Fruit fly (Drosophila melanogaster) whole organism, embryonic: Measurements from ENCODE around the gene CG10011.

Experiments
- Awh ChIP-seq: fragments of 200-800 bp; sonication (Bioruptor generic); IDR thresholded peaks from 2 replicates; pipeline ENCODE4, ENCODE4 v1.3.6; 2022; ENCODE audit warnings: missing biosample characterization, missing genetic modification characterization
- CG10209 ChIP-seq: fragments of 200-800 bp; sonication (Bioruptor generic); optimal IDR thresholded peaks from 3 replicates; lab custom pipeline; 2017; ENCODE audit warnings: missing biosample characterization, mild to moderate bottlenecking, missing genetic modification characterization, missing genetic modification reagents
- CG10274 ChIP-seq: fragments of 200-800 bp; sonication (Bioruptor generic); optimal IDR thresholded peaks from 3 replicates; lab custom pipeline; 2017; ENCODE audit warnings: missing biosample characterization, mild to moderate bottlenecking, missing genetic modification characterization
- CG10654 ChIP-seq: fragments of 200-800 bp; sonication (Bioruptor generic); optimal IDR thresholded peaks from 2 replicates; lab custom pipeline; 2016; ENCODE audit warnings: missing biosample characterization, missing genetic modification characterization
- CG11695 ChIP-seq: fragments of 200-800 bp; sonication (Bioruptor generic); IDR thresholded peaks from 3 replicates; pipeline ENCODE4 v1.3.6; 2022; ENCODE audit warnings: missing biosample characterization, missing genetic modification characterization
- CG12104 ChIP-seq: fragments of 200-800 bp; sonication (Bioruptor generic); optimal IDR thresholded peaks from 3 replicates; lab custom pipeline; 2016; ENCODE audit warnings: missing biosample characterization, missing genetic modification characterization
- CG12299 ChIP-seq: fragments of 200-800 bp; sonication (Bioruptor generic); optimal IDR thresholded peaks from 2 replicates; lab custom pipeline; 2018; ENCODE audit warnings: missing biosample characterization, mild to moderate bottlenecking, missing genetic modification characterization
- CG1603 ChIP-seq: fragments of 200-800 bp; sonication (Bioruptor generic); optimal IDR thresholded peaks from 2 replicates; lab custom pipeline; 2019; ENCODE audit warnings: missing biosample characterization, mild to moderate bottlenecking, missing genetic modification characterization, moderate library complexity
- CG16779 ChIP-seq: fragments of 200-800 bp; sonication (Bioruptor generic); IDR thresholded peaks from 2 replicates; pipeline ENCODE4 v1.3.6; 2022; ENCODE audit warnings: missing biosample characterization, missing genetic modification characterization
- CG2889 ChIP-seq: fragments of 200-800 bp; sonication (Bioruptor generic); IDR thresholded peaks from 3 replicates; pipeline ENCODE4 v1.3.6; 2022; ENCODE audit warnings: missing biosample characterization, missing genetic modification characterization
- CG31365 ChIP-seq: fragments of 200-800 bp; sonication (Bioruptor generic); optimal IDR thresholded peaks from 2 replicates; lab custom pipeline; 2018; ENCODE audit warnings: missing biosample characterization, mild to moderate bottlenecking, missing genetic modification characterization
- CG32532 ChIP-seq: fragments of 200-800 bp; sonication (Bioruptor generic); IDR thresholded peaks from 2 replicates; pipeline ENCODE4 v1.3.6; 2022; ENCODE audit warnings: missing biosample characterization, missing genetic modification characterization
- CG6175 ChIP-seq: fragments of 200-800 bp; sonication (Bioruptor generic); IDR thresholded peaks from 3 replicates; pipeline ENCODE4 v1.3.6; 2022; ENCODE audit warnings: missing biosample characterization, missing genetic modification characterization
- CG7372 ChIP-seq: fragments of 200-800 bp; sonication (Bioruptor generic); IDR thresholded peaks from 2 replicates; pipeline ENCODE4 v1.3.6; 2022; ENCODE audit warnings: missing biosample characterization, missing genetic modification characterization
- CG7745 ChIP-seq: fragments of 200-800 bp; sonication (Bioruptor generic); optimal IDR thresholded peaks from 2 replicates; lab custom pipeline; 2018; ENCODE audit warnings: missing biosample characterization, mild to moderate bottlenecking, missing genetic modification characterization, moderate library complexity
- CG8765 ChIP-seq: fragments of 200-800 bp; sonication (Bioruptor generic); IDR thresholded peaks from 2 replicates; pipeline ENCODE4 v1.3.6; 2022; ENCODE audit warnings: missing biosample characterization, missing genetic modification characterization
- CrebB ChIP-seq: fragments of 200-800 bp; sonication (Bioruptor generic); optimal IDR thresholded peaks from 3 replicates; lab custom pipeline; 2018; ENCODE audit warnings: missing biosample characterization, mild to moderate bottlenecking, missing genetic modification characterization
- ERR ChIP-seq: fragments of 200-800 bp; sonication (Bioruptor generic); optimal IDR thresholded peaks from 2 replicates; lab custom pipeline; 2016; ENCODE audit warnings: missing biosample characterization, missing genetic modification characterization
- H15 ChIP-seq: fragments of 200-800 bp; sonication (Bioruptor generic); IDR thresholded peaks from 3 replicates; pipeline ENCODE4 v1.3.6; 2022; ENCODE audit warnings: missing biosample characterization, missing genetic modification characterization
- Hand ChIP-seq: fragments of 200-800 bp; sonication (Bioruptor generic); optimal IDR thresholded peaks from 2 replicates; lab custom pipeline; 2017; ENCODE audit warnings: mild to moderate bottlenecking, missing biosample characterization, missing genetic modification reagents, missing genetic modification characterization
- HmgZ ChIP-seq: fragments of 200-800 bp; sonication (Bioruptor generic); optimal IDR thresholded peaks from 2 replicates; lab custom pipeline; 2018; ENCODE audit warnings: missing biosample characterization, mild to moderate bottlenecking, missing genetic modification characterization
- NC2α ChIP-seq: fragments of 200-800 bp; sonication (Bioruptor generic); optimal IDR thresholded peaks from 2 replicates; lab custom pipeline; 2016; ENCODE audit warnings: missing biosample characterization, missing genetic modification characterization
- Nf-YA ChIP-seq: fragments of 200-800 bp; sonication (Bioruptor generic); IDR thresholded peaks from 2 replicates; pipeline ENCODE4 v1.3.6; 2022; ENCODE audit warnings: missing biosample characterization, missing genetic modification characterization
- Opbp ChIP-seq: fragments of 200-800 bp; sonication (Bioruptor generic); IDR thresholded peaks from 3 replicates; pipeline ENCODE4 v1.3.6; 2022; ENCODE audit warnings: missing biosample characterization, missing genetic modification characterization; ENCODE audit not compliant: partially characterized antibody
- Sin3A ChIP-seq: fragments of >200 bp; optimal IDR thresholded peaks from 2 replicates; lab custom pipeline; 2018
- Sox100B ChIP-seq: fragments of 200-800 bp; sonication (Bioruptor generic); optimal IDR thresholded peaks from 3 replicates; lab custom pipeline; 2018; ENCODE audit warnings: missing biosample characterization, mild to moderate bottlenecking, missing genetic modification characterization
- Sry-δ ChIP-seq: fragments of 200-800 bp; sonication (Bioruptor generic); optimal IDR thresholded peaks from 2 replicates; lab custom pipeline; 2016; ENCODE audit warnings: missing biosample characterization, missing genetic modification characterization
- aop ChIP-seq: fragments of 200-800 bp; sonication (Bioruptor generic); IDR thresholded peaks from 2 replicates; pipeline ENCODE4 v1.3.6; 2022; ENCODE audit warnings: missing biosample characterization, missing genetic modification characterization
- chm ChIP-seq: fragments of 200-800 bp; sonication (Bioruptor generic); IDR thresholded peaks from 2 replicates; pipeline ENCODE4 v1.3.6; 2022; ENCODE audit warnings: missing biosample characterization, missing genetic modification characterization
- danr ChIP-seq: fragments of 200-800 bp; sonication (Bioruptor generic); IDR thresholded peaks from 2 replicates; pipeline ENCODE4 v1.3.6; 2022; ENCODE audit warnings: missing biosample characterization, missing genetic modification characterization
- disco-r ChIP-seq: fragments of 200-800 bp; sonication (Bioruptor generic); optimal IDR thresholded peaks from 2 replicates; lab custom pipeline; 2016; ENCODE audit warnings: missing biosample characterization, missing genetic modification characterization
- fd96Cb ChIP-seq: fragments of 200-800 bp; sonication (Bioruptor generic); optimal IDR thresholded peaks from 2 replicates; lab custom pipeline; 2018; ENCODE audit warnings: missing biosample characterization, mild to moderate bottlenecking, missing genetic modification characterization, moderate library complexity
- gcm2 ChIP-seq: fragments of 200-800 bp; sonication (Bioruptor generic); optimal IDR thresholded peaks from 2 replicates; lab custom pipeline; 2016; ENCODE audit warnings: missing biosample characterization, missing genetic modification characterization
- gsb ChIP-seq: fragments of 200-800 bp; sonication (Bioruptor generic); IDR thresholded peaks from 2 replicates; pipeline ENCODE4 v1.3.6; 2022; ENCODE audit warnings: missing biosample characterization, missing genetic modification characterization
- gt ChIP-seq: fragments of 200-800 bp; sonication (Bioruptor generic); IDR thresholded peaks from 2 replicates; pipeline ENCODE4 v1.3.6; 2022; ENCODE audit warnings: missing biosample characterization, missing genetic modification characterization
- insv ChIP-seq, 2 experiments: fragments of 200-800 bp; sonication (Bioruptor generic); optimal IDR thresholded peaks; 3 replicates each; lab custom pipeline; 2016 to 2018; ENCODE audit warnings: missing biosample characterization in 2 of 2, missing genetic modification characterization in 2 of 2
- inv ChIP-seq: fragments of 200-800 bp; sonication (Bioruptor generic); IDR thresholded peaks from 2 replicates; pipeline ENCODE4 v1.3.6; 2022; ENCODE audit warnings: missing biosample characterization, missing genetic modification characterization; ENCODE audit not compliant: partially characterized antibody
- jigr1 ChIP-seq: fragments of 200-800 bp; sonication (Bioruptor generic); IDR thresholded peaks from 3 replicates; pipeline ENCODE4 v1.3.6; 2022; ENCODE audit warnings: missing biosample characterization, missing genetic modification characterization
- mam ChIP-seq: fragments of 200-800 bp; sonication (Bioruptor generic); optimal IDR thresholded peaks from 3 replicates; lab custom pipeline; 2016; ENCODE audit warnings: missing biosample characterization, missing genetic modification characterization
- mirr ChIP-seq: fragments of 200-800 bp; sonication (Bioruptor generic); optimal IDR thresholded peaks from 3 replicates; lab custom pipeline; 2018; ENCODE audit warnings: missing biosample characterization, mild to moderate bottlenecking, missing genetic modification characterization
- nerfin-1 ChIP-seq: fragments of 200-800 bp; sonication (Bioruptor generic); optimal IDR thresholded peaks from 3 replicates; lab custom pipeline; 2019; ENCODE audit warnings: missing biosample characterization, mild to moderate bottlenecking, missing genetic modification characterization, moderate library complexity
- otp ChIP-seq: fragments of 200-800 bp; sonication (Bioruptor generic); IDR thresholded peaks from 3 replicates; pipeline ENCODE4, ENCODE4 v1.3.6; 2022; ENCODE audit warnings: missing biosample characterization, missing genetic modification characterization
- phol ChIP-seq: fragments of 200-800 bp; sonication (Bioruptor generic); optimal IDR thresholded peaks from 3 replicates; lab custom pipeline; 2018; ENCODE audit warnings: missing biosample characterization, mild to moderate bottlenecking, missing genetic modification characterization, moderate library complexity
- prd ChIP-seq, 3 experiments: fragments of >200 bp in 2 of 3; fragments of 200-800 bp in 1 of 3; sonication (Bioruptor generic) in 1 of 3; optimal IDR thresholded peaks in 2 of 3; IDR thresholded peaks in 1 of 3; 2 replicates in 2 of 3; 3 replicates in 1 of 3; pipeline versions ENCODE4 v1.3.6 to Lab custom; 2017 to 2022; ENCODE audit warnings: missing biosample characterization in 1 of 3, missing genetic modification characterization in 1 of 3
- psq ChIP-seq: fragments of 200-800 bp; sonication (Bioruptor generic); optimal IDR thresholded peaks from 2 replicates; lab custom pipeline; 2017; ENCODE audit warnings: missing biosample characterization, missing genetic modification characterization
- scrt ChIP-seq: fragments of 200-800 bp; sonication (Bioruptor generic); optimal IDR thresholded peaks from 2 replicates; lab custom pipeline; 2018; ENCODE audit warnings: missing biosample characterization, mild to moderate bottlenecking, missing genetic modification characterization, moderate library complexity
- seq ChIP-seq: fragments of 200-800 bp; sonication (Bioruptor generic); IDR thresholded peaks from 2 replicates; pipeline ENCODE4 v1.3.6; 2022; ENCODE audit warnings: missing biosample characterization, missing genetic modification characterization
- sim ChIP-seq: fragments of 200-800 bp; sonication (Bioruptor generic); IDR thresholded peaks from 2 replicates; pipeline ENCODE4 v1.3.6; 2022; ENCODE audit warnings: missing biosample characterization, missing genetic modification characterization
- stc ChIP-seq: fragments of 200-800 bp; sonication (Bioruptor generic); IDR thresholded peaks from 2 replicates; pipeline ENCODE4 v1.3.6; 2022; ENCODE audit warnings: missing biosample characterization, missing genetic modification characterization
- vvl ChIP-seq: fragments of 200-800 bp; sonication (Bioruptor generic); IDR thresholded peaks from 2 replicates; pipeline ENCODE4 v1.3.6; 2022; ENCODE audit warnings: missing biosample characterization, missing genetic modification characterization
- zen2 ChIP-seq: fragments of 200-800 bp; sonication (Bioruptor generic); IDR thresholded peaks from 3 replicates; pipeline ENCODE4 v1.3.6; 2022; ENCODE audit warnings: missing biosample characterization, missing genetic modification characterization; ENCODE audit not compliant: partially characterized antibody

CG10011 gene

DNA sequence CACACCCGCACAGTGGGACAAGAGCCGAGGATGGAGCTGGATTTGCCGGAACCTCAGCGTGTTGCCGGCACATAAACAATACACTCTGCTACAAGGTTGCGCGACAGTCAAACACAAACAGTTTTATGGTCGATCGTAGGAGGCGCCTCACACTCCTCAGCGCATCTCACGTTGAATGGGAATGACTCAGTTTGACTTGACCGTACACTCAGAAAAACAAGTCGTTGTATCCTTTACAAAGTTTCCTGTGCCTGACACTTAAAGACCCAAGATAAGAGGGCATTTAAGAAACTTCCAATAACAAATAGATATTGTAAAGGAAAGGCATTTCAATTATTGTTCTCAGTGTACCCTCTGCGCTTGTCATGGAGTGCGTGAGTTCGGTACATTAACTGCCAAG is 3.1 kb downstream of the CG10011 start (continued):
- TF ChIP-seq phol (tag; lab: Kevin White, UChicago) (peak; percentile 64), prd (optimal IDR thresholded peaks at IDR 0.05; lab: Kevin White, UChicago) (no peak), prd (GFP tag; IDR thresholded peaks at IDR 0.05; lab: Robert Waterston, UW) (peak; percentile 88), zen2 (no peak), CG11695 (GFP tag; lab: Robert Waterston, UW) (peak; percentile 24; the same call in 1 of the 3 replicates), seq (GFP tag; lab: Robert Waterston, UW) (no peak), CG6175 (GFP tag; lab: Robert Waterston, UW) (no peak), CG10654 (GFP tag; lab: Kevin White, UChicago) (peak; percentile 51), gcm2 (GFP tag; lab: Kevin White, UChicago) (no peak), otp (peak; percentile 45; the same call in 1 of the 3 replicates), stc (GFP tag; lab: Robert Waterston, UW) (0 out of 2 replicates have a peak, but pooled peaks have one; percentile 37), CrebB (tag; lab: Kevin White, UChicago) (no peak), chm (no peak; the same call in 1 of the 2 replicates), CG7745 (no peak), CG31365 (tag; lab: Kevin White, UChicago) (no peak), gt (GFP tag; lab: Robert Waterston, UW) (no peak), Sox100B (GFP tag; lab: Kevin White, UChicago) (peak; percentile 16), jigr1 (GFP tag; lab: Robert Waterston, UW) (no peak), fd96Cb (tag; lab: Kevin White, UChicago) (peak; percentile 67), CG12299 (tag; lab: Kevin White, UChicago) (no peak), insv (GFP tag; optimal IDR thresholded peaks at IDR 0.05; lab: Kevin White, UChicago) (no peak), CG10209 (GFP tag; lab: Kevin White, UChicago) (peak; percentile 35), Sin3A (no peak), gsb (GFP tag; lab: Robert Waterston, UW) (0 out of 2 replicates have a peak, but pooled peaks have one; percentile 14), aop (GFP tag; lab: Robert Waterston, UW) (no peak), inv (GFP tag; lab: Robert Waterston, UW) (no peak), Opbp (GFP tag; lab: Robert Waterston, UW) (no peak), CG16779 (GFP tag; lab: Robert Waterston, UW) (no peak), CG2889 (peak; percentile 48; the same call in 1 of the 3 replicates), Awh (GFP tag; lab: Robert Waterston, UW) (0 out of 2 replicates have a peak, but pooled peaks have one; percentile 32), sim (no peak), HmgZ (no peak), ERR (GFP tag; lab: Kevin White, UChicago) (no peak), H15 (no peak), Hand (GFP tag; lab: Kevin White, UChicago) (no peak), mam (GFP tag; lab: Kevin White, UChicago) (peak; percentile 46), CG8765 (GFP tag; lab: Robert Waterston, UW) (peak; percentile 83), NC2α (GFP tag; lab: Kevin White, UChicago) (no peak), CG10274 (no peak), nerfin-1 (tag; lab: Kevin White, UChicago) (peak; percentile 28), psq (GFP tag; lab: Kevin White, UChicago) (no peak), CG1603 (tag; lab: Kevin White, UChicago) (peak; percentile 77), disco-r (peak; percentile 24), CG12104 (peak; percentile 15), danr (GFP tag; lab: Robert Waterston, UW) (no peak), vvl (peak; percentile 41; the same call in 1 of the 2 replicates), Sry-δ (GFP tag; lab: Kevin White, UChicago) (peak; percentile 24), Nf-YA (GFP tag; lab: Robert Waterston, UW) (no peak), mirr (GFP tag; lab: Kevin White, UChicago) (no peak), CG7372 (GFP tag; lab: Robert Waterston, UW) (0 out of 2 replicates have a peak, but pooled peaks have one; percentile 27), scrt (GFP tag; lab: Kevin White, UChicago) (peak; percentile 9), CG32532 (peak; percentile 61)
